Fruit fly (Drosophila melanogaster) Kc167 (cell line): ENCODE results near the gene jvl.

Source experiments
- Myc ChIP-seq: fragments of >200 bp; optimal IDR thresholded peaks from 2 replicates; lab custom pipeline; 2017; ENCODE audit warnings: missing external identifiers
- Sin3A ChIP-seq: fragments of >200 bp; optimal IDR thresholded peaks from 2 replicates; lab custom pipeline; 2018; ENCODE audit warnings: missing external identifiers
- h ChIP-seq: fragments of >200 bp; optimal IDR thresholded peaks from 3 replicates; lab custom pipeline; 2018; ENCODE audit warnings: missing external identifiers
- insv ChIP-seq: fragments of >200 bp; optimal IDR thresholded peaks from 3 replicates; lab custom pipeline; 2018; ENCODE audit warnings: missing external identifiers
- psq ChIP-seq: fragments of >200 bp; optimal IDR thresholded peaks from 2 replicates; lab custom pipeline; 2017; ENCODE audit warnings: missing external identifiers

- no peak for TF ChIP-seq h (lab: Kevin White, UChicago)
- TF ChIP-seq psq (lab: Kevin White, UChicago), result no peak
- no peak for TF ChIP-seq Sin3A (lab: Kevin White, UChicago)
- no peak for TF ChIP-seq Myc (lab: Kevin White, UChicago)
- TF ChIP-seq insv (lab: Kevin White, UChicago), result no peak
Observed at dm6 chr3R:14706860-14707259, 34.5 kb upstream of the jvl start.
